Worm (Caenorhabditis elegans) whole organism, L1 larva: ENCODE data around the gene C01G10.10.
A peak's percentile ranks its signal among the peaks of the same experiment; 100 is the strongest.

Source experiments
- C04F5.9 ChIP-seq: sonication (generic microtip); optimal IDR thresholded peaks from 2 replicates; lab custom pipeline; 2016; ENCODE audit warnings: missing genetic modification characterization, missing compliant biosample characterization
- C16A3.4 ChIP-seq: fragments of 150-350 bp; optimal IDR thresholded peaks from 2 replicates; lab custom pipeline; 2014; ENCODE audit warnings: missing biosample characterization, missing genetic modification characterization
- C34B4.2 ChIP-seq: sonication (generic microtip); optimal IDR thresholded peaks from 2 replicates; lab custom pipeline; 2017; ENCODE audit warnings: mild to moderate bottlenecking, missing genetic modification characterization, missing compliant biosample characterization
- F16B12.6 ChIP-seq: fragments of 150-350 bp; optimal IDR thresholded peaks from 2 replicates; lab custom pipeline; 2014; ENCODE audit warnings: missing biosample characterization, missing genetic modification characterization
- Y116A8C.19 ChIP-seq: sonication (generic microtip); optimal IDR thresholded peaks from 2 replicates; lab custom pipeline; 2016; ENCODE audit warnings: missing compliant biosample characterization, missing genetic modification characterization, borderline replicate concordance
- blmp-1 ChIP-seq: fragments of 150-350 bp; optimal IDR thresholded peaks from 2 replicates; lab custom pipeline; 2014; ENCODE audit warnings: missing biosample characterization, missing genetic modification characterization
- ceh-63 ChIP-seq: fragments of 200-800 bp; sonication (Bioruptor generic); optimal IDR thresholded peaks from 2 replicates; lab custom pipeline; 2018; ENCODE audit warnings: mild to moderate bottlenecking, missing genetic modification characterization, missing compliant biosample characterization
- ces-1 ChIP-seq: fragments of 150-350 bp; optimal IDR thresholded peaks from 2 replicates; lab custom pipeline; 2014; ENCODE audit warnings: missing biosample characterization, missing genetic modification reagents, missing genetic modification characterization
- dpl-1 ChIP-seq, 3 experiments: fragments of 150-350 bp in 2 of 3; sonication (generic microtip) in 1 of 3; optimal IDR thresholded peaks; 2 replicates each; lab custom pipeline; 2014 to 2017; ENCODE audit warnings: missing biosample characterization in 3 of 3, missing genetic modification characterization in 3 of 3, missing genetic modification reagents in 3 of 3
- dsc-1 ChIP-seq: sonication (generic microtip); optimal IDR thresholded peaks from 2 replicates; lab custom pipeline; 2016; ENCODE audit warnings: mild to moderate bottlenecking, missing genetic modification characterization, missing compliant biosample characterization
- efl-1 ChIP-seq, 4 experiments: fragments of 150-350 bp; optimal IDR thresholded peaks in 3 of 4; peaks in 1 of 4; 1 replicate in 1 of 4; 2 replicates in 3 of 4; lab custom pipeline; 2014; ENCODE audit warnings: missing biosample characterization in 2 of 4, missing genetic modification characterization in 2 of 4, missing genetic modification reagents in 2 of 4
- egl-27 ChIP-seq, 2 experiments: fragments of 150-350 bp in 1 of 2; sonication (generic microtip); optimal IDR thresholded peaks; 3 replicates each; lab custom pipeline; 2017 to 2018; ENCODE audit warnings: missing biosample characterization in 2 of 2, missing genetic modification characterization in 2 of 2, missing genetic modification reagents in 2 of 2
- fkh-10 ChIP-seq: sonication (generic microtip); optimal IDR thresholded peaks from 2 replicates; lab custom pipeline; 2017; ENCODE audit warnings: missing biosample characterization, missing genetic modification reagents, missing genetic modification characterization
- fkh-8 ChIP-seq: sonication (generic microtip); optimal IDR thresholded peaks from 2 replicates; lab custom pipeline; 2016; ENCODE audit warnings: mild to moderate bottlenecking, missing genetic modification characterization, missing compliant biosample characterization
- irx-1 ChIP-seq: sonication (generic microtip); optimal IDR thresholded peaks from 2 replicates; lab custom pipeline; 2016; ENCODE audit warnings: missing genetic modification characterization, missing compliant biosample characterization
- isw-1 ChIP-seq: fragments of 200-800 bp; sonication (Bioruptor generic); IDR thresholded peaks from 2 replicates; pipeline ENCODE4 v1.3.6; 2022; ENCODE audit warnings: missing genetic modification characterization, missing compliant biosample characterization
- jun-1 ChIP-seq: fragments of 150-350 bp; optimal IDR thresholded peaks from 2 replicates; lab custom pipeline; 2014; ENCODE audit warnings: missing biosample characterization, missing genetic modification reagents, missing genetic modification characterization
- lin-13 ChIP-seq: fragments of 150-350 bp; optimal IDR thresholded peaks from 2 replicates; lab custom pipeline; 2014; ENCODE audit warnings: missing biosample characterization, missing genetic modification reagents, missing genetic modification characterization
- lin-15B ChIP-seq: fragments of 150-350 bp; sonication (generic microtip); optimal IDR thresholded peaks from 3 replicates; lab custom pipeline; 2014; ENCODE audit warnings: missing biosample characterization, missing genetic modification characterization
- lin-35 ChIP-seq, 2 experiments: fragments of 150-350 bp; optimal IDR thresholded peaks; 2 replicates each; lab custom pipeline; 2014; ENCODE audit warnings: missing biosample characterization in 2 of 2, missing genetic modification characterization in 2 of 2, missing genetic modification reagents in 2 of 2
- lin-39 ChIP-seq: fragments of 150-350 bp; optimal IDR thresholded peaks from 2 replicates; lab custom pipeline; 2014; ENCODE audit warnings: missing biosample characterization, missing genetic modification reagents, missing genetic modification characterization
- lir-3 ChIP-seq: sonication (generic microtip); optimal IDR thresholded peaks from 2 replicates; lab custom pipeline; 2016; ENCODE audit warnings: mild to moderate bottlenecking, missing genetic modification characterization, moderate library complexity, missing compliant biosample characterization; ENCODE audit not compliant: poor library complexity
- mep-1 ChIP-seq: fragments of 150-350 bp; optimal IDR thresholded peaks from 2 replicates; lab custom pipeline; 2014; ENCODE audit warnings: missing biosample characterization, missing genetic modification characterization
- nhr-12 ChIP-seq: sonication (generic microtip); optimal IDR thresholded peaks from 2 replicates; lab custom pipeline; 2017; ENCODE audit warnings: missing biosample characterization, missing genetic modification characterization
- nhr-19 ChIP-seq: fragments of 200-800 bp; sonication (Bioruptor generic); conservative IDR thresholded peaks from 2 replicates; pipeline ENCODE4 v1.3.6; 2022; ENCODE audit warnings: missing genetic modification characterization, missing compliant biosample characterization
- nhr-237 ChIP-seq: fragments of 150-350 bp; optimal IDR thresholded peaks from 2 replicates; lab custom pipeline; 2014; ENCODE audit warnings: missing biosample characterization, missing genetic modification characterization
- nhr-71 ChIP-seq: sonication (generic microtip); optimal IDR thresholded peaks from 2 replicates; lab custom pipeline; 2016; ENCODE audit warnings: mild to moderate bottlenecking, missing genetic modification characterization, moderate library complexity, missing compliant biosample characterization
- nhr-76 ChIP-seq: sonication (generic microtip); optimal IDR thresholded peaks from 2 replicates; lab custom pipeline; 2017; ENCODE audit warnings: missing biosample characterization, missing genetic modification characterization
- pag-3 ChIP-seq: sonication (generic microtip); optimal IDR thresholded peaks from 2 replicates; lab custom pipeline; 2017; ENCODE audit warnings: missing genetic modification characterization, mild to moderate bottlenecking, missing compliant biosample characterization, antibody characterized with exemption, borderline replicate concordance; ENCODE audit not compliant: insufficient read depth
- pqm-1 ChIP-seq: sonication (generic microtip); optimal IDR thresholded peaks from 3 replicates; lab custom pipeline; 2017; ENCODE audit warnings: missing biosample characterization, missing genetic modification characterization
- skn-1 ChIP-seq: fragments of 150-350 bp; optimal IDR thresholded peaks from 2 replicates; lab custom pipeline; 2014; ENCODE audit warnings: missing biosample characterization, missing genetic modification characterization
- snpc-4 ChIP-seq: fragments of 150-350 bp; optimal IDR thresholded peaks from 2 replicates; lab custom pipeline; 2014; ENCODE audit warnings: missing biosample characterization, missing genetic modification characterization
- snu-23 ChIP-seq: sonication (generic microtip); optimal IDR thresholded peaks from 2 replicates; lab custom pipeline; 2016; ENCODE audit warnings: missing genetic modification characterization, missing compliant biosample characterization
- sox-4 ChIP-seq: sonication (generic microtip); optimal IDR thresholded peaks from 2 replicates; lab custom pipeline; 2016; ENCODE audit warnings: missing genetic modification characterization, missing compliant biosample characterization
- sptf-1 ChIP-seq: fragments of 150-350 bp; optimal IDR thresholded peaks from 2 replicates; lab custom pipeline; 2014; ENCODE audit warnings: missing biosample characterization, missing genetic modification characterization
- sup-37 ChIP-seq: fragments of 200-800 bp; sonication (Bioruptor generic); optimal IDR thresholded peaks from 2 replicates; lab custom pipeline; 2018; ENCODE audit warnings: mild to moderate bottlenecking, missing genetic modification characterization, missing compliant biosample characterization
- swsn-7 ChIP-seq: sonication (generic microtip); optimal IDR thresholded peaks from 2 replicates; lab custom pipeline; 2016; ENCODE audit warnings: missing genetic modification characterization, missing compliant biosample characterization
- tbx-2 ChIP-seq: sonication (generic microtip); optimal IDR thresholded peaks from 2 replicates; lab custom pipeline; 2016; ENCODE audit warnings: missing genetic modification characterization, missing compliant biosample characterization
- unc-130 ChIP-seq: fragments of 150-350 bp; optimal IDR thresholded peaks from 2 replicates; lab custom pipeline; 2017; ENCODE audit warnings: missing biosample characterization, missing genetic modification characterization, inconsistent platforms
- unc-30 ChIP-seq: sonication (generic microtip); optimal IDR thresholded peaks from 2 replicates; lab custom pipeline; 2017; ENCODE audit warnings: missing biosample characterization, missing genetic modification characterization
- unc-86 ChIP-seq: sonication (generic microtip); optimal IDR thresholded peaks from 2 replicates; lab custom pipeline; 2016; ENCODE audit warnings: missing genetic modification characterization, missing compliant biosample characterization
- unc-98 ChIP-seq: fragments of 200-800 bp; sonication (Bioruptor generic); IDR thresholded peaks from 2 replicates; pipeline ENCODE4 v1.3.6; 2022; ENCODE audit warnings: missing genetic modification characterization, missing compliant biosample characterization
- xbp-1 ChIP-seq: sonication (generic microtip); optimal IDR thresholded peaks from 2 replicates; lab custom pipeline; 2016; ENCODE audit warnings: missing genetic modification characterization, missing compliant biosample characterization
- zip-4 ChIP-seq: fragments of 200-800 bp; sonication (Bioruptor generic); optimal IDR thresholded peaks from 2 replicates; lab custom pipeline; 2018; ENCODE audit warnings: mild to moderate bottlenecking, missing genetic modification characterization, moderate library complexity, missing compliant biosample characterization
- ztf-11 ChIP-seq, 2 experiments: sonication (generic microtip); optimal IDR thresholded peaks; 2 replicates each; lab custom pipeline; 2016 to 2017; ENCODE audit warnings: missing genetic modification characterization in 2 of 2, missing biosample characterization in 1 of 2, missing compliant biosample characterization in 1 of 2

C01G10.10 gene

ce11 chrV:15065068-15065744 lies 17.0 kb downstream of the C01G10.10 start, which contains the start of gene C25D7.9 (continued):
- TF ChIP-seq egl-27 (tag; optimal IDR thresholded peaks at IDR 0.05; lab: Kevin White, UChicago), result no peak
- TF ChIP-seq swsn-7, result peak; percentile 19
- TF ChIP-seq lin-13 (GFP tag; lab: Kevin White, UChicago), result peak; percentile 32
- TF ChIP-seq nhr-19, result peak; percentile 24; the same call in 1 of the 2 replicates
- no peak for TF ChIP-seq jun-1
- no peak for TF ChIP-seq sox-4 (tag; lab: Kevin White, UChicago)
- TF ChIP-seq ceh-63 (GFP tag; lab: Kevin White, UChicago), result no peak
- TF ChIP-seq C34B4.2 (tag; lab: Kevin White, UChicago), result no peak
- TF ChIP-seq dsc-1 (tag; lab: Kevin White, UChicago), result peak; percentile 2
- TF ChIP-seq lin-39 (tag; lab: Kevin White, UChicago), result no peak
- peak; percentile 28 for TF ChIP-seq xbp-1 (tag; lab: Kevin White, UChicago)
- peak; percentile 4 for TF ChIP-seq unc-86
- TF ChIP-seq nhr-76 (tag; lab: Kevin White, UChicago), result no peak
- no peak for TF ChIP-seq unc-98 (GFP tag; lab: Robert Waterston, UW)
- peak; percentile 47 to 53 for TF ChIP-seq lin-35 (GFP tag; optimal IDR thresholded peaks at IDR 0.05; lab: Kevin White, UChicago)

ce11 chrV:15063987-15064386 lies 18.3 kb downstream of the C01G10.10 start, which contains the start of gene rap-2:
Gene rap-2 (minus strand): TSS chrV:15064087.
- peak; percentile 54 for TF ChIP-seq blmp-1 (tag; lab: Kevin White, UChicago)
- TF ChIP-seq snpc-4 (tag; lab: Kevin White, UChicago), result no peak
- no peak for TF ChIP-seq skn-1
- TF ChIP-seq unc-30 (tag; lab: Kevin White, UChicago), result no peak
- TF ChIP-seq C04F5.9 (tag; lab: Kevin White, UChicago), result no peak
- TF ChIP-seq, all 84 proteins: peak for 1

- TF ChIP-seq blmp-1 (tag; lab: Kevin White, UChicago) (no peak), pag-3 (tag; lab: Kevin White, UChicago) (no peak), C04F5.9 (tag; lab: Kevin White, UChicago) (no peak), lin-13 (GFP tag; lab: Kevin White, UChicago) (no peak), lin-15B (tag; lab: Kevin White, UChicago) (no peak), nhr-12 (tag; lab: Kevin White, UChicago) (no peak), F16B12.6 (tag; lab: Kevin White, UChicago) (no peak), pqm-1 (tag; lab: Kevin White, UChicago) (no peak), ztf-11 (tag; optimal IDR thresholded peaks at IDR 0.05; lab: Kevin White, UChicago) (no peak), sptf-1 (tag; lab: Kevin White, UChicago) (no peak), nhr-71 (tag; lab: Kevin White, UChicago) (no peak), efl-1 (optimal IDR thresholded peaks at IDR 0.05; lab: Kevin White, UChicago) (no peak), efl-1 (GFP tag; optimal IDR thresholded peaks at IDR 0.05 in 1 of 2; lab: Kevin White, UChicago) (no peak), Y116A8C.19 (tag; lab: Kevin White, UChicago) (no peak), fkh-10 (no peak), isw-1 (GFP tag; lab: Robert Waterston, UW) (no peak), zip-4 (GFP tag; lab: Kevin White, UChicago) (no peak)
Observed at ce11 chrV:15060595-15060994, 21.6 kb downstream of the C01G10.10 start.

- TF ChIP-seq ces-1 (GFP tag; lab: Kevin White, UChicago), result no peak
- TF ChIP-seq tbx-2 (tag; lab: Kevin White, UChicago), result peak; percentile 6
- no peak for TF ChIP-seq isw-1 (GFP tag; lab: Robert Waterston, UW)
- no peak for TF ChIP-seq fkh-10
- peak; percentile 55 for TF ChIP-seq nhr-71 (tag; lab: Kevin White, UChicago)
- TF ChIP-seq fkh-8 (tag; lab: Kevin White, UChicago), result no peak
- TF ChIP-seq blmp-1 (tag; lab: Kevin White, UChicago), result peak; percentile 33
- peak; percentile 49 for TF ChIP-seq mep-1 (tag; lab: Kevin White, UChicago)
- peak; percentile 34 for TF ChIP-seq C16A3.4 (tag; lab: Kevin White, UChicago)
- TF ChIP-seq sup-37, result no peak
- peak; percentile 49 for TF ChIP-seq snu-23 (GFP tag; lab: Kevin White, UChicago)
- TF ChIP-seq unc-130, result peak; percentile 67
- peak; percentile 67 to 87 for TF ChIP-seq efl-1 (optimal IDR thresholded peaks at IDR 0.05; lab: Kevin White, UChicago)
- peak; percentile 88 to 98 for TF ChIP-seq efl-1 (GFP tag; optimal IDR thresholded peaks at IDR 0.05 in 1 of 2; lab: Kevin White, UChicago)
- no peak for TF ChIP-seq lir-3 (tag; lab: Kevin White, UChicago)
- TF ChIP-seq dpl-1 (GFP tag; optimal IDR thresholded peaks at IDR 0.05; lab: Kevin White, UChicago), result peak; percentile 82 to 89 (median 85)
- TF ChIP-seq irx-1, result no peak
- TF ChIP-seq nhr-237 (tag; lab: Kevin White, UChicago), result no peak
- TF ChIP-seq swsn-7, result peak; percentile 26
Observed at ce11 chrV:15059534-15059933, 22.7 kb downstream of the C01G10.10 start, which contains the start of the genes mcm-3 and C25D7.15. Gene mcm-3 (minus strand): TSS chrV:15059599. Gene C25D7.15 (plus strand): TSS chrV:15059808.
